Fruit fly (Drosophila melanogaster) whole organism, adult: Measurements from ENCODE around the gene Rab11.

Experiments
- CG11617 ChIP-seq: fragments of 200-800 bp; sonication (Bioruptor generic); optimal IDR thresholded peaks from 2 replicates; lab custom pipeline; 2017; ENCODE audit warnings: mild to moderate bottlenecking, missing biosample characterization, missing genetic modification reagents, missing genetic modification characterization
- Hr96 ChIP-seq: fragments of 200-800 bp; sonication (Bioruptor generic); optimal IDR thresholded peaks from 2 replicates; lab custom pipeline; 2016; ENCODE audit warnings: missing biosample characterization, missing genetic modification characterization
- ovo ChIP-seq: fragments of 200-800 bp; sonication (Bioruptor generic); optimal IDR thresholded peaks from 2 replicates; lab custom pipeline; 2016; ENCODE audit warnings: missing biosample characterization, missing genetic modification characterization
- toe ChIP-seq: fragments of 200-800 bp; sonication (Bioruptor generic); optimal IDR thresholded peaks from 2 replicates; lab custom pipeline; 2016; ENCODE audit warnings: missing biosample characterization, missing genetic modification characterization

DNA sequence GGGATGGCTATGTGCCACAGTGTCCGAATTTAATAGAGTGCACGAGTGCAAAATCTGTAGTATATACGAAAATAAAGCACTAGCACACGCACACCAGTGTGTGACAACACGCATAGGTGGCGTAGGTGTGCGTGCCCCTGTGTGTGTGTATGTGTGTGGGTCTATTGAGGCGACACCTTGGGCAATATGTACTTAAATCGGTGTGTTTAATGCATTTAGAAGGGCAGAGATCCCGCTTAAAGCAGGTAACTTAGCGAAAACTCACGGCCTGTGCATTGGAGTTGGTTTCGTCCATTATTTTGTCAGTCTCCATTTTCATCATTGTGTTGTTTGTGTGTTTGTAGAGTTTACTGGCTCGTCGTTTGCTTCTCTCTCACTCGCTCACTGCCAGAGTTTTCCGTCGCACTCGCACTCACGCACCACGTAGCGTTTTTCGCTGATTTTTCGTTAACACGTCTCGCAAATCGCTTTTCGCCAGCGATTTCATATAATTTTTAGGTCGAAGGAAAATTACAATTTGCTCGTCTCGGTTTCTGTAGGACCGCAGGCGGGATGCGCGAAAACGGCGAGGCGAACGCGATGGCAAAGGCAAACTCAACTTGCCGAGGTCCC lies 15.6 kb downstream of the Rab11 start:
- no peak for TF ChIP-seq CG11617 (GFP tag; lab: Kevin White, UChicago)
- TF ChIP-seq toe (GFP tag; lab: Kevin White, UChicago) = no peak
- TF ChIP-seq Hr96 (GFP tag; lab: Kevin White, UChicago) = no peak
- no peak for TF ChIP-seq ovo (GFP tag; lab: Kevin White, UChicago)
